Fruit fly (Drosophila melanogaster) S2 (cell line): Measurements from ENCODE around the gene JTBR.

ENCODE experiments used
- CG8478 ChIP-seq: fragments of >200 bp; optimal IDR thresholded peaks from 2 replicates; lab custom pipeline; 2018
- CTCF ChIP-seq, 2 experiments: fragments of >200 bp; optimal IDR thresholded peaks; 2 replicates each; lab custom pipeline; 2018

DNA sequence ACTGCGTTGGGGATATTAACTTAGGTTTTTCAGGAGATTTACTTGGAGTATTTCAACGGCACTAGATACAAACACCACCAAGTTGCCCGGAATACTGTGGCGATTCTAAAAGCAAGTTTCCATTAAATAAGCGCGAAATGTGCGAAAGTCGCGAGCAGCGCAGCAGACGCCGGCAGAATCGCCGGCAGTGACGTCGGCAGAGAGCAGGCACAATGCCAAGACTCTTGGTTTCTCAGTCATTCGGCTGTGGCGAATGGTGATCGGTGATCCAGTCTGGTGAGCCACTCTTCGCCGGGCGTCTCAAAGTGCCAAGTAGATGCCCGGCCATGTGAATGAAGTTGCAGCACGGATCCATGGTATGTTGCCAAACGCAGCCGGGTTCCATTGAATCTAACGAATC, 32.4 kb upstream of the JTBR start, which contains the start of gene Cpr62Bb:
- TF ChIP-seq CTCF (optimal IDR thresholded peaks at IDR 0.05; lab: Kevin White, UChicago): no peak
- no peak for TF ChIP-seq CG8478 (lab: Kevin White, UChicago)
